Worm (Caenorhabditis elegans) whole organism, L3 larva: ENCODE measurements around the gene lips-11.

ENCODE experiments used
- ama-1 ChIP-seq: fragments of 150-350 bp; optimal IDR thresholded peaks from 2 replicates; lab custom pipeline; 2018
- ceh-28 ChIP-seq: fragments of 150-350 bp; optimal IDR thresholded peaks from 2 replicates; lab custom pipeline; 2014; ENCODE audit warnings: missing biosample characterization, missing genetic modification reagents, missing genetic modification characterization
- ceh-82 ChIP-seq: fragments of 150-350 bp; optimal IDR thresholded peaks from 2 replicates; lab custom pipeline; 2014; ENCODE audit warnings: missing biosample characterization, missing genetic modification characterization
- ceh-9 ChIP-seq: sonication (generic microtip); optimal IDR thresholded peaks from 2 replicates; lab custom pipeline; 2018; ENCODE audit warnings: missing biosample characterization, missing genetic modification characterization
- daf-12 ChIP-seq: fragments of 150-350 bp; optimal IDR thresholded peaks from 2 replicates; lab custom pipeline; 2014; ENCODE audit warnings: missing biosample characterization, missing genetic modification reagents, missing genetic modification characterization
- egl-27 ChIP-seq: sonication (generic microtip); optimal IDR thresholded peaks from 4 replicates; lab custom pipeline; 2017; ENCODE audit warnings: missing biosample characterization, missing genetic modification reagents, missing genetic modification characterization
- egl-5 ChIP-seq: fragments of 150-350 bp; optimal IDR thresholded peaks from 2 replicates; lab custom pipeline; 2017; ENCODE audit warnings: missing biosample characterization, missing genetic modification reagents, missing genetic modification characterization, inconsistent platforms
- elt-1 ChIP-seq: fragments of 150-350 bp; optimal IDR thresholded peaks from 2 replicates; lab custom pipeline; 2014; ENCODE audit warnings: missing biosample characterization, missing genetic modification characterization
- elt-2 ChIP-seq: sonication (generic microtip); optimal IDR thresholded peaks from 2 replicates; lab custom pipeline; 2016; ENCODE audit warnings: missing genetic modification reagents, mild to moderate bottlenecking, missing genetic modification characterization, missing compliant biosample characterization
- elt-3 ChIP-seq, 3 experiments: fragments of 150-350 bp in 1 of 3; sonication (generic microtip) in 2 of 3; optimal IDR thresholded peaks; 2 replicates in 2 of 3; 4 replicates in 1 of 3; lab custom pipeline; 2014 to 2017; ENCODE audit warnings: missing biosample characterization in 3 of 3, missing genetic modification characterization in 3 of 3
- eor-1 ChIP-seq, 2 experiments: fragments of 150-350 bp; optimal IDR thresholded peaks; 2 replicates each; lab custom pipeline; 2014 to 2018; ENCODE audit warnings: missing biosample characterization in 2 of 2, missing genetic modification characterization in 2 of 2
- fkh-10 ChIP-seq: sonication (generic microtip); optimal IDR thresholded peaks from 2 replicates; lab custom pipeline; 2017; ENCODE audit warnings: missing biosample characterization, missing genetic modification reagents, missing genetic modification characterization
- fkh-2 ChIP-seq: fragments of 150-350 bp; optimal IDR thresholded peaks from 2 replicates; lab custom pipeline; 2014; ENCODE audit warnings: missing biosample characterization, missing genetic modification reagents, missing genetic modification characterization
- hmg-11 ChIP-seq: sonication (generic microtip); optimal IDR thresholded peaks from 2 replicates; lab custom pipeline; 2016; ENCODE audit warnings: missing genetic modification characterization, missing compliant biosample characterization
- jun-1 ChIP-seq: fragments of 150-350 bp; optimal IDR thresholded peaks from 2 replicates; lab custom pipeline; 2014; ENCODE audit warnings: missing biosample characterization, missing genetic modification reagents, missing genetic modification characterization
- lin-15B ChIP-seq: fragments of 150-350 bp; optimal IDR thresholded peaks from 2 replicates; lab custom pipeline; 2014; ENCODE audit warnings: missing biosample characterization, missing genetic modification characterization
- lsy-12 ChIP-seq: sonication (generic microtip); optimal IDR thresholded peaks from 2 replicates; lab custom pipeline; 2016; ENCODE audit warnings: mild to moderate bottlenecking, missing genetic modification characterization, missing compliant biosample characterization
- mdl-1 ChIP-seq: fragments of 150-350 bp; optimal IDR thresholded peaks from 2 replicates; lab custom pipeline; 2014; ENCODE audit warnings: missing biosample characterization, missing genetic modification characterization
- mml-1 ChIP-seq: fragments of 150-350 bp; sonication (generic microtip); optimal IDR thresholded peaks from 3 replicates; lab custom pipeline; 2014; ENCODE audit warnings: missing biosample characterization, missing genetic modification characterization
- nfya-1 ChIP-seq: sonication (generic microtip); optimal IDR thresholded peaks from 2 replicates; lab custom pipeline; 2017; ENCODE audit warnings: missing genetic modification characterization, mild to moderate bottlenecking, missing compliant biosample characterization, antibody characterized with exemption, moderate library complexity; ENCODE audit not compliant: insufficient read depth
- nhr-11 ChIP-seq: fragments of 150-350 bp; optimal IDR thresholded peaks from 2 replicates; lab custom pipeline; 2014; ENCODE audit warnings: missing biosample characterization, missing genetic modification characterization
- nhr-12 ChIP-seq: fragments of 150-350 bp; optimal IDR thresholded peaks from 2 replicates; lab custom pipeline; 2014; ENCODE audit warnings: missing biosample characterization, missing genetic modification characterization
- nhr-23 ChIP-seq: fragments of 150-350 bp; optimal IDR thresholded peaks from 2 replicates; lab custom pipeline; 2014; ENCODE audit warnings: missing biosample characterization, missing genetic modification reagents, missing genetic modification characterization
- nhr-237 ChIP-seq: fragments of 150-350 bp; optimal IDR thresholded peaks from 2 replicates; lab custom pipeline; 2014; ENCODE audit warnings: missing biosample characterization, missing genetic modification characterization
- nhr-25 ChIP-seq: sonication (generic microtip); optimal IDR thresholded peaks from 2 replicates; lab custom pipeline; 2017; ENCODE audit warnings: missing biosample characterization, missing genetic modification characterization
- nhr-43 ChIP-seq: sonication (generic microtip); optimal IDR thresholded peaks from 2 replicates; lab custom pipeline; 2016; ENCODE audit warnings: mild to moderate bottlenecking, missing genetic modification characterization, missing compliant biosample characterization; ENCODE audit not compliant: poor library complexity, severe bottlenecking
- nhr-67 ChIP-seq: fragments of 150-350 bp; optimal IDR thresholded peaks from 2 replicates; lab custom pipeline; 2014; ENCODE audit warnings: missing biosample characterization, missing genetic modification characterization
- nhr-76 ChIP-seq: fragments of 150-350 bp; sonication (generic microtip); optimal IDR thresholded peaks from 5 replicates; lab custom pipeline; 2014; ENCODE audit warnings: missing biosample characterization, missing genetic modification characterization
- nhr-77 ChIP-seq: fragments of 150-350 bp; optimal IDR thresholded peaks from 2 replicates; lab custom pipeline; 2014; ENCODE audit warnings: missing biosample characterization, missing genetic modification characterization
- pha-4 ChIP-seq: fragments of 150-350 bp; optimal IDR thresholded peaks from 2 replicates; lab custom pipeline; 2014; ENCODE audit warnings: missing biosample characterization, missing genetic modification reagents, missing genetic modification characterization
- sea-2 ChIP-seq: fragments of 150-350 bp; sonication (generic microtip); optimal IDR thresholded peaks from 4 replicates; lab custom pipeline; 2014; ENCODE audit warnings: missing biosample characterization, missing genetic modification reagents, missing genetic modification characterization
- skn-1 ChIP-seq: fragments of 150-350 bp; optimal IDR thresholded peaks from 2 replicates; lab custom pipeline; 2014; ENCODE audit warnings: missing biosample characterization, missing genetic modification characterization
- snpc-4 ChIP-seq: fragments of 150-350 bp; optimal IDR thresholded peaks from 2 replicates; lab custom pipeline; 2014; ENCODE audit warnings: missing biosample characterization, missing genetic modification characterization
- tbx-2 ChIP-seq: sonication (generic microtip); optimal IDR thresholded peaks from 2 replicates; lab custom pipeline; 2016; ENCODE audit warnings: mild to moderate bottlenecking, missing genetic modification characterization, missing compliant biosample characterization
- unc-39 ChIP-seq: sonication (generic microtip); optimal IDR thresholded peaks from 4 replicates; lab custom pipeline; 2017; ENCODE audit warnings: missing biosample characterization, missing genetic modification characterization
- unc-62 ChIP-seq: fragments of 150-350 bp; sonication (generic microtip); optimal IDR thresholded peaks from 4 replicates; lab custom pipeline; 2014; ENCODE audit warnings: missing biosample characterization, missing genetic modification reagents, missing genetic modification characterization
- zag-1 ChIP-seq: fragments of 150-350 bp; optimal IDR thresholded peaks from 2 replicates; lab custom pipeline; 2014; ENCODE audit warnings: missing biosample characterization, missing genetic modification characterization
- ztf-4 ChIP-seq: fragments of 150-350 bp; optimal IDR thresholded peaks from 2 replicates; lab custom pipeline; 2014; ENCODE audit warnings: missing biosample characterization, missing genetic modification characterization

Gene lips-11

ce11 chrII:1130241-1130640 lies 19.4 kb upstream of the lips-11 start:
- no peak for TF ChIP-seq nhr-25 (tag; lab: Kevin White, UChicago)
- no peak for TF ChIP-seq nhr-12
- TF ChIP-seq zag-1, result no peak
- no peak for TF ChIP-seq nfya-1
- TF ChIP-seq jun-1 (tag; lab: Kevin White, UChicago), result no peak
- TF ChIP-seq sea-2 (GFP tag; lab: Kevin White, UChicago), result no peak
- no peak for TF ChIP-seq hmg-11 (tag; lab: Kevin White, UChicago)
- no peak for TF ChIP-seq tbx-2 (tag; lab: Kevin White, UChicago)
- no peak for TF ChIP-seq nhr-67 (tag; lab: Kevin White, UChicago)
- no peak for TF ChIP-seq eor-1 (tag; optimal IDR thresholded peaks at IDR 0.05; lab: Kevin White, UChicago)
- TF ChIP-seq unc-39 (tag; lab: Kevin White, UChicago), result no peak
- no peak for TF ChIP-seq lsy-12 (tag; lab: Kevin White, UChicago)
- TF ChIP-seq pha-4 (tag; lab: Kevin White, UChicago), result no peak
- TF ChIP-seq nhr-23 (tag; lab: Kevin White, UChicago), result no peak
- no peak for TF ChIP-seq daf-12
- TF ChIP-seq nhr-237 (tag; lab: Kevin White, UChicago), result no peak
- no peak for TF ChIP-seq unc-62 (GFP tag; lab: Kevin White, UChicago)
- TF ChIP-seq ztf-4 (tag; lab: Kevin White, UChicago), result no peak

ce11 chrII:1127676-1128075 lies 16.9 kb upstream of the lips-11 start, which contains the start of gene taf-6.1:
taf-6.1 (plus strand) TSS chrII:1127976.
- no peak for TF ChIP-seq lsy-12 (tag; lab: Kevin White, UChicago)
- no peak for TF ChIP-seq nhr-11 (tag; lab: Kevin White, UChicago)
- no peak for TF ChIP-seq ceh-9
- TF ChIP-seq snpc-4 (tag; lab: Kevin White, UChicago), result no peak
- TF ChIP-seq egl-5 (tag; lab: Kevin White, UChicago), result no peak
- no peak for TF ChIP-seq fkh-10 (GFP tag; lab: Kevin White, UChicago)
- TF ChIP-seq unc-39 (tag; lab: Kevin White, UChicago), result no peak
- no peak for TF ChIP-seq eor-1 (tag; optimal IDR thresholded peaks at IDR 0.05; lab: Kevin White, UChicago)
- no peak for TF ChIP-seq nhr-237 (tag; lab: Kevin White, UChicago)
- no peak for TF ChIP-seq mml-1 (tag; lab: Kevin White, UChicago)
- TF ChIP-seq nhr-77 (tag; lab: Kevin White, UChicago), result no peak
- TF ChIP-seq nhr-67 (tag; lab: Kevin White, UChicago), result no peak
- no peak for TF ChIP-seq egl-27
- TF ChIP-seq elt-2, result no peak
- TF ChIP-seq unc-62 (GFP tag; lab: Kevin White, UChicago), result no peak
- TF ChIP-seq nhr-43 (tag; lab: Kevin White, UChicago), result no peak
- no peak for TF ChIP-seq elt-1
- no peak for TF ChIP-seq nhr-23 (tag; lab: Kevin White, UChicago)
- TF ChIP-seq mdl-1 (tag; lab: Kevin White, UChicago), result no peak

- no peak for TF ChIP-seq zag-1
- no peak for TF ChIP-seq ztf-4 (tag; lab: Kevin White, UChicago)
- TF ChIP-seq egl-27, result no peak
- TF ChIP-seq nhr-11 (tag; lab: Kevin White, UChicago), result no peak
- TF ChIP-seq nhr-76 (tag; lab: Kevin White, UChicago), result no peak
- TF ChIP-seq unc-39 (tag; lab: Kevin White, UChicago), result no peak
- TF ChIP-seq pha-4 (tag; lab: Kevin White, UChicago), result no peak
- TF ChIP-seq fkh-2 (tag; lab: Kevin White, UChicago), result no peak
- no peak for TF ChIP-seq skn-1 (tag; lab: Kevin White, UChicago)
- no peak for TF ChIP-seq ceh-28 (tag; lab: Kevin White, UChicago)
- TF ChIP-seq ama-1 (lab: Kevin White, UChicago), result no peak
- no peak for TF ChIP-seq nhr-77 (tag; lab: Kevin White, UChicago)
- TF ChIP-seq lin-15B (tag; lab: Kevin White, UChicago), result no peak
- no peak for TF ChIP-seq ceh-82 (tag; lab: Kevin White, UChicago)
- TF ChIP-seq nhr-12, result no peak
- no peak for TF ChIP-seq elt-3 (tag; optimal IDR thresholded peaks at IDR 0.05; lab: Kevin White, UChicago)
Measured at ce11 chrII:1126472-1126871, 15.7 kb upstream of the lips-11 start.
